Fruit fly (Drosophila melanogaster) whole organism, prepupa: ENCODE data around the gene rdog.

Experiments used
- CG10631 ChIP-seq: fragments of 200-800 bp; sonication (Bioruptor generic); optimal IDR thresholded peaks from 2 replicates; lab custom pipeline; 2016; ENCODE audit warnings: missing biosample characterization, missing genetic modification characterization
- CG11294 ChIP-seq: fragments of 200-800 bp; sonication (Bioruptor generic); IDR thresholded peaks from 2 replicates; pipeline ENCODE4 v1.3.6; 2022; ENCODE audit warnings: missing biosample characterization, missing genetic modification characterization
- CG11902 ChIP-seq: fragments of 200-800 bp; sonication (Bioruptor generic); optimal IDR thresholded peaks from 3 replicates; lab custom pipeline; 2016; ENCODE audit warnings: missing biosample characterization, missing genetic modification characterization
- CG1621 ChIP-seq: fragments of 200-800 bp; sonication (Bioruptor generic); optimal IDR thresholded peaks from 3 replicates; lab custom pipeline; 2018; ENCODE audit warnings: missing biosample characterization, mild to moderate bottlenecking, missing genetic modification characterization
- CG3032 ChIP-seq: fragments of 200-800 bp; optimal IDR thresholded peaks from 2 replicates; lab custom pipeline; 2019; ENCODE audit warnings: missing biosample characterization, mild to moderate bottlenecking, missing genetic modification characterization, moderate library complexity
- CG31627 ChIP-seq: fragments of 200-800 bp; sonication (Bioruptor generic); optimal IDR thresholded peaks from 3 replicates; lab custom pipeline; 2016; ENCODE audit warnings: missing biosample characterization, missing genetic modification characterization
- CG32006 ChIP-seq: fragments of 200-800 bp; sonication (Bioruptor generic); optimal IDR thresholded peaks from 3 replicates; lab custom pipeline; 2017; ENCODE audit warnings: missing biosample characterization, mild to moderate bottlenecking, missing genetic modification characterization
- CG34406 ChIP-seq: fragments of 200-800 bp; sonication (Bioruptor generic); optimal IDR thresholded peaks from 3 replicates; lab custom pipeline; 2016; ENCODE audit warnings: missing biosample characterization, missing genetic modification characterization
- CG3919 ChIP-seq: fragments of 200-800 bp; sonication (Bioruptor generic); optimal IDR thresholded peaks from 3 replicates; lab custom pipeline; 2016; ENCODE audit warnings: missing biosample characterization, missing genetic modification characterization
- CG4318 ChIP-seq: fragments of 200-800 bp; sonication (Bioruptor generic); optimal IDR thresholded peaks from 3 replicates; lab custom pipeline; 2017; ENCODE audit warnings: missing biosample characterization, mild to moderate bottlenecking, missing genetic modification characterization
- CG6163 ChIP-seq: fragments of 200-800 bp; sonication (Bioruptor generic); IDR thresholded peaks from 3 replicates; pipeline ENCODE4 v1.3.6; 2022; ENCODE audit warnings: missing biosample characterization, missing genetic modification characterization
- CG6792 ChIP-seq: fragments of 200-800 bp; sonication (Bioruptor generic); optimal IDR thresholded peaks from 3 replicates; lab custom pipeline; 2016; ENCODE audit warnings: missing biosample characterization, missing genetic modification characterization
- CG6808 ChIP-seq: fragments of 200-800 bp; sonication (Bioruptor generic); optimal IDR thresholded peaks from 3 replicates; lab custom pipeline; 2017; ENCODE audit warnings: missing biosample characterization, missing genetic modification characterization, mild to moderate bottlenecking, moderate library complexity, missing genetic modification reagents
- CG6854 ChIP-seq: fragments of 200-800 bp; sonication (Bioruptor generic); optimal IDR thresholded peaks from 2 replicates; lab custom pipeline; 2017; ENCODE audit warnings: missing biosample characterization, mild to moderate bottlenecking, missing genetic modification characterization
- CG8319 ChIP-seq: fragments of 200-800 bp; sonication (Bioruptor generic); optimal IDR thresholded peaks from 3 replicates; lab custom pipeline; 2016; ENCODE audit warnings: missing biosample characterization, missing genetic modification characterization
- CG8632 ChIP-seq: fragments of 200-800 bp; sonication (Bioruptor generic); optimal IDR thresholded peaks from 3 replicates; lab custom pipeline; 2016; ENCODE audit warnings: missing biosample characterization, missing genetic modification characterization
- Eip75B ChIP-seq: fragments of 200-800 bp; sonication (Bioruptor generic); optimal IDR thresholded peaks from 3 replicates; lab custom pipeline; 2016; ENCODE audit warnings: missing biosample characterization, missing genetic modification characterization
- Eip78C ChIP-seq: fragments of 200-800 bp; sonication (Bioruptor generic); peaks from one replicate; lab custom pipeline; 2016; ENCODE audit warnings: missing biosample characterization, missing genetic modification characterization
- Eip93F ChIP-seq: fragments of 200-800 bp; sonication (Bioruptor generic); optimal IDR thresholded peaks from 2 replicates; lab custom pipeline; 2016; ENCODE audit warnings: missing biosample characterization, mild to moderate bottlenecking, missing genetic modification characterization
- Ets21C ChIP-seq: fragments of 200-800 bp; sonication (Bioruptor generic); optimal IDR thresholded peaks from 3 replicates; lab custom pipeline; 2016; ENCODE audit warnings: missing biosample characterization, missing genetic modification characterization
- Ets96B ChIP-seq: fragments of 200-800 bp; optimal IDR thresholded peaks from 2 replicates; lab custom pipeline; 2019; ENCODE audit warnings: missing biosample characterization, mild to moderate bottlenecking, missing genetic modification characterization, moderate library complexity
- Gug ChIP-seq: fragments of 200-800 bp; sonication (Bioruptor generic); IDR thresholded peaks from 2 replicates; pipeline ENCODE4 v1.3.6; 2022; ENCODE audit warnings: missing biosample characterization, missing genetic modification characterization
- Hr39 ChIP-seq: fragments of 200-800 bp; sonication (Bioruptor generic); optimal IDR thresholded peaks from 2 replicates; lab custom pipeline; 2016; ENCODE audit warnings: missing biosample characterization, missing genetic modification characterization
- Lpt ChIP-seq: fragments of 200-800 bp; sonication (Bioruptor generic); optimal IDR thresholded peaks from 3 replicates; lab custom pipeline; 2016; ENCODE audit warnings: missing biosample characterization, missing genetic modification characterization
- Met ChIP-seq: fragments of 200-800 bp; sonication (Bioruptor generic); optimal IDR thresholded peaks from 3 replicates; lab custom pipeline; 2016; ENCODE audit warnings: missing biosample characterization, missing genetic modification characterization
- Smox ChIP-seq: fragments of 200-800 bp; sonication (Bioruptor generic); optimal IDR thresholded peaks from 3 replicates; lab custom pipeline; 2016; ENCODE audit warnings: missing biosample characterization, missing genetic modification characterization
- Sox102F ChIP-seq: fragments of 200-800 bp; sonication (Bioruptor generic); optimal IDR thresholded peaks from 2 replicates; lab custom pipeline; 2016; ENCODE audit warnings: missing biosample characterization, mild to moderate bottlenecking, missing genetic modification characterization
- Sox14 ChIP-seq: fragments of 200-800 bp; sonication (Bioruptor generic); optimal IDR thresholded peaks from 3 replicates; lab custom pipeline; 2016; ENCODE audit warnings: missing biosample characterization, missing genetic modification characterization
- achi ChIP-seq: fragments of 200-800 bp; sonication (Bioruptor generic); optimal IDR thresholded peaks from 3 replicates; lab custom pipeline; 2016; ENCODE audit warnings: missing biosample characterization, missing genetic modification characterization
- cyc ChIP-seq: fragments of 200-800 bp; sonication (Bioruptor generic); optimal IDR thresholded peaks from 3 replicates; lab custom pipeline; 2016; ENCODE audit warnings: missing biosample characterization, missing genetic modification characterization
- dac ChIP-seq: fragments of 200-800 bp; sonication (Bioruptor generic); optimal IDR thresholded peaks from 2 replicates; lab custom pipeline; 2017; ENCODE audit warnings: missing biosample characterization, mild to moderate bottlenecking, missing genetic modification characterization
- esn ChIP-seq: fragments of 200-800 bp; sonication (Bioruptor generic); optimal IDR thresholded peaks from 2 replicates; lab custom pipeline; 2016; ENCODE audit warnings: missing biosample characterization, mild to moderate bottlenecking, missing genetic modification characterization, moderate library complexity
- fkh ChIP-seq: fragments of 200-800 bp; sonication (Bioruptor generic); optimal IDR thresholded peaks from 3 replicates; lab custom pipeline; 2017; ENCODE audit warnings: missing biosample characterization, mild to moderate bottlenecking, missing genetic modification characterization, moderate library complexity
- lz ChIP-seq: fragments of 200-800 bp; sonication (Bioruptor generic); optimal IDR thresholded peaks from 3 replicates; lab custom pipeline; 2016; ENCODE audit warnings: missing biosample characterization, missing genetic modification characterization
- salr ChIP-seq, 2 experiments: fragments of 200-800 bp; sonication (Bioruptor generic); optimal IDR thresholded peaks; 3 replicates each; lab custom pipeline; 2016 to 2018; ENCODE audit warnings: missing biosample characterization in 2 of 2, missing genetic modification characterization in 2 of 2, mild to moderate bottlenecking in 1 of 2
- spab ChIP-seq: fragments of 200-800 bp; sonication (Bioruptor generic); optimal IDR thresholded peaks from 2 replicates; lab custom pipeline; 2017; ENCODE audit warnings: missing biosample characterization, mild to moderate bottlenecking, missing genetic modification characterization, missing genetic modification reagents
- ss ChIP-seq, 2 experiments: fragments of 200-800 bp; sonication (Bioruptor generic); optimal IDR thresholded peaks; 2 replicates in 1 of 2; 3 replicates in 1 of 2; lab custom pipeline; 2017 to 2018; ENCODE audit warnings: mild to moderate bottlenecking in 2 of 2, missing biosample characterization in 2 of 2, missing genetic modification characterization in 2 of 2, moderate library complexity in 1 of 2
- svp ChIP-seq: fragments of 200-800 bp; sonication (Bioruptor generic); peaks from one replicate; lab custom pipeline; 2016; ENCODE audit warnings: missing biosample characterization, missing genetic modification characterization
- topi ChIP-seq: fragments of 200-800 bp; sonication (Bioruptor generic); optimal IDR thresholded peaks from 3 replicates; lab custom pipeline; 2016; ENCODE audit warnings: missing biosample characterization, missing genetic modification characterization
- vri ChIP-seq: fragments of 200-800 bp; sonication (Bioruptor generic); optimal IDR thresholded peaks from 3 replicates; lab custom pipeline; 2016; ENCODE audit warnings: missing biosample characterization, mild to moderate bottlenecking, missing genetic modification characterization

rdog gene

DNA sequence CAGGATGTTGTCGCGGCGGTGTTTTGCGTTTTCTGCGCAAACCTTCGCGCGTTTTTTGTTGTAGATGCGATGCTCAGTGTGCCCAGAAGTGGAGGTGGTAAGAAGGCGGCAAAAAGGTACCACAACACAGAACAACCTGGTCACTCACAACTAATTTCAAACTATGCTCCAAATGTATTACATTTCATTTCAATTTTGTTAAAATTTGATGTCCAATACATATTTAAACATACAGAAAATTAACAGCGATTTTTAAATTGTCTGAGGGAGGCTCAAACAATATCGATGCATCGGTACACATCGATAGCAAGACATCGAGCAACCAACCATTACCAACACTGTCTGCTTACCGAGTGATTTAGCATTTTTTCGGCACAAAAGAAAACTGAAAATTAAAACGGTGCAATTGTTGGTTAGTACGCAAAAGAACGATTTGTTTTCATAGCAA, 4.7 kb upstream of the rdog start, which contains the start of the genes Slbp and Rpn2:
Gene Slbp (minus strand): TSS at position 70 of the 448 bp plus-strand sequence.
Gene Rpn2 (plus strand): TSS at position 328 of the 448 bp plus-strand sequence.
- TF ChIP-seq CG11902 (GFP tag; lab: Kevin White, UChicago) (peak; percentile 17), achi (peak; percentile 19), CG1621 (tag; lab: Kevin White, UChicago) (peak; percentile 1), CG3032 (tag; lab: Kevin White, UChicago) (peak; percentile 25), esn (peak; percentile 64), Lpt (GFP tag; lab: Kevin White, UChicago) (no peak), cyc (GFP tag; lab: Kevin White, UChicago) (peak; percentile 37), CG8319 (GFP tag; lab: Kevin White, UChicago) (no peak), topi (GFP tag; lab: Kevin White, UChicago) (peak; percentile 21), CG3919 (GFP tag; lab: Kevin White, UChicago) (peak; percentile 32), CG31627 (GFP tag; lab: Kevin White, UChicago) (peak; percentile 13), salr (GFP tag; optimal IDR thresholded peaks at IDR 0.05; lab: Kevin White, UChicago) (no peak), CG6808 (GFP tag; lab: Kevin White, UChicago) (no peak), Eip78C (GFP tag; lab: Kevin White, UChicago) (peak; percentile 44), Ets96B (tag; lab: Kevin White, UChicago) (peak; percentile 29), CG34406 (GFP tag; lab: Kevin White, UChicago) (no peak), spab (no peak), CG6792 (peak; percentile 23), ss (GFP tag; optimal IDR thresholded peaks at IDR 0.05; lab: Kevin White, UChicago) (peak in 1 of 2 experiments; percentile 13), Hr39 (GFP tag; lab: Kevin White, UChicago) (peak; percentile 15), CG6163 (GFP tag; lab: Robert Waterston, UW) (no peak), CG4318 (GFP tag; lab: Kevin White, UChicago) (no peak), Sox14 (GFP tag; lab: Kevin White, UChicago) (peak; percentile 81), Gug (no peak), Eip75B (GFP tag; lab: Kevin White, UChicago) (peak; percentile 32), lz (GFP tag; lab: Kevin White, UChicago) (peak; percentile 49), fkh (peak; percentile 22), CG8632 (GFP tag; lab: Kevin White, UChicago) (no peak), CG32006 (no peak)

DNA sequence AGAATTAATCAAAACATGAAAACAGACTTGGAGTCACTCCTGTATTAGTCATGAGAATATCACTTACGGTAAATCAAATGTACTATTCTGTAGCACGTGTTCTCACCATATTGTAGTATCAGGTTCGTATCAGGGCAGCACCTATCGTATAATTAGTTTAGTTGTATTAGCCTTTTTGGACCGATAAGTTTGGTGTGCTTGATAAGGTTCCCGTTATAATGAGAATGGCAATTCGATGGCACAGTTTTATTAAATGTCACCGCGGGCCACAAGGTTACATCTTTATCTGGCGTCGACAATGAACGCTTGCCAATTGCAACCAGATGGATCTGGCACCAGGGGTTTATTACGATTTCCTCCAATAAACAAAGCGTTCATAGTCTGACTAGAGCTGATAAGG, 799 bp downstream of the rdog start:
- TF ChIP-seq Lpt (GFP tag; lab: Kevin White, UChicago): no peak
- TF ChIP-seq svp (GFP tag; lab: Kevin White, UChicago): peak; percentile 92

DNA sequence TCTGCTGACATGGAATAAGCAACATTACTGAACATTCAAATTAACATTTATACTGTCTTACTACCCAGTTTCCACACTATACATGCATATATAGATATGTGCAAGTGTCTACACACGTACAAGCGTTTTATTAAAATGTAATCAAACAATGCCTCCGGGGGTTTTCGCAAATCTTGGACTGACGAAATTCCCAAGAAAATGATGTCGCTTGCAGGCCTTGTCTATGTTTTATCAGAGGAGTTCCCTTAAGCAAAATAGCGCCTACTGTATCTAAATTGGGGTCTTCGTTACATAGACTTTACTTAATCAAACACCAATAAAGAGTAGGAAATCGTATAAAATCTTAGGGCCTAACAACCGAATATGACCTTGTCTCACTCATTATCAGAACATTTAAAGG, 1.7 kb downstream of the rdog start:
- no peak for TF ChIP-seq Eip75B (GFP tag; lab: Kevin White, UChicago)
- no peak for TF ChIP-seq esn
- TF ChIP-seq Eip93F (GFP tag; lab: Kevin White, UChicago): no peak
- no peak for TF ChIP-seq CG1621 (tag; lab: Kevin White, UChicago)
- no peak for TF ChIP-seq CG6854
- TF ChIP-seq CG10631 (GFP tag; lab: Kevin White, UChicago): no peak
- TF ChIP-seq svp (GFP tag; lab: Kevin White, UChicago): peak; percentile 58
- no peak for TF ChIP-seq CG11294 (GFP tag; lab: Robert Waterston, UW)

DNA sequence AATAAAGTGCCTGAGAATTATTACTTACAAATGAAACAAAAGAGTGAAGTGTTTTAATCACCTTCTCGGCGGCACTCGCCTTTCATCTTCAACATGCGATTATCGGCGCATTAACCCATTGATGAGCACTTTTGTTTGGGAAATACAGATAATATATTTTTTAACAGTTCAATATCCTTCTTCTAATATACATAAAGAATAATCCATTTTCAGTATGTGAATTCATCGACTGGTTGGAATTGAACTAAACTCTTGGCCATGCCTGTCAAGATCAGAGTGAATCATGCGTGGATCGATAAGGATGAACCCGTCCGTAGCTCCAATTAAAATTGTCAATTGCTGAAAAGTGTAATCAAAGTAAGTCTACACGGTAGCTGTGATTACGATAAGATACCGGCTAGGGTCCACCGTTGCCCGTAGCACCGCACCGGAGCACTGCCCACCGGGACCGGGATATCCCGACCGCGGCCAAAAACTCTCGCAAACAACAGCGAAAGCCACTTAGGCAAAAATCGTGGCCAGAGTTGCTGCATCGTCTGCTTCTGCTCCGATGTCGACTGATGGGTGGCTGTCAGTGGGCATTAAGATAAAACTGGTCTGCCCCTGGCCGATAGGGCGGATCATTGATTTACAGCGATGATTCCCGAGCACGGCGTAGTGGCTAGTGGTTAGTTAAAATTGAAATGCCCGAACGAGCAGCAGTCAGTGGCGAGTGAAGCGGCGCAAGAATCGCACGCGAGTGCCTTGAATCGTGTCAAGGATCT, 7.2 kb downstream of the rdog start, which contains the start of gene CG11898:
Gene CG11898 (plus strand): TSS at position 714 of the 764 bp plus-strand sequence.
- TF ChIP-seq Smox: peak; percentile 61
- TF ChIP-seq Sox14 (GFP tag; lab: Kevin White, UChicago): peak; percentile 22
- peak; percentile 42 for TF ChIP-seq Eip93F (GFP tag; lab: Kevin White, UChicago)
- no peak for TF ChIP-seq CG6854
- peak; percentile 47 for TF ChIP-seq lz (GFP tag; lab: Kevin White, UChicago)
- TF ChIP-seq CG34406 (GFP tag; lab: Kevin White, UChicago): peak; percentile 18
- peak; percentile 37 for TF ChIP-seq CG31627 (GFP tag; lab: Kevin White, UChicago)
- no peak for TF ChIP-seq Lpt (GFP tag; lab: Kevin White, UChicago)
- TF ChIP-seq Sox102F: peak; percentile 61
- peak; percentile 52 for TF ChIP-seq topi (GFP tag; lab: Kevin White, UChicago)
- peak; percentile 28 for TF ChIP-seq Ets21C (GFP tag; lab: Kevin White, UChicago)
- TF ChIP-seq dac: no peak
- TF ChIP-seq CG6792: peak; percentile 28
- no peak for TF ChIP-seq CG4318 (GFP tag; lab: Kevin White, UChicago)
- peak; percentile 34 for TF ChIP-seq Hr39 (GFP tag; lab: Kevin White, UChicago)
- TF ChIP-seq vri: peak; percentile 68
- TF ChIP-seq CG6163 (GFP tag; lab: Robert Waterston, UW): peak; percentile 21; the same call in 1 of the 3 replicates
- peak; percentile 11 for TF ChIP-seq Eip75B (GFP tag; lab: Kevin White, UChicago)
- TF ChIP-seq Met (GFP tag; lab: Kevin White, UChicago): peak; percentile 62
- TF ChIP-seq svp (GFP tag; lab: Kevin White, UChicago): peak; percentile 81
- TF ChIP-seq, all 60 proteins: peak for 16
